Worm (Caenorhabditis elegans) whole organism, L4/young adult: Measurements from ENCODE around the gene srv-16.

Experiments
- W03F9.2 ChIP-seq: fragments of 150-350 bp; optimal IDR thresholded peaks from 2 replicates; lab custom pipeline; 2014; ENCODE audit warnings: missing biosample characterization, missing genetic modification characterization
- dao-5 ChIP-seq: sonication (generic microtip); optimal IDR thresholded peaks from 2 replicates; lab custom pipeline; 2016; ENCODE audit warnings: missing genotype, missing genetic modification characterization, moderate library complexity, missing compliant biosample characterization
- him-1 ChIP-seq: sonication (generic microtip); optimal IDR thresholded peaks from 2 replicates; lab custom pipeline; 2016; ENCODE audit warnings: missing genotype, missing genetic modification reagents, missing genetic modification characterization, missing compliant biosample characterization

Gene srv-16

DNA sequence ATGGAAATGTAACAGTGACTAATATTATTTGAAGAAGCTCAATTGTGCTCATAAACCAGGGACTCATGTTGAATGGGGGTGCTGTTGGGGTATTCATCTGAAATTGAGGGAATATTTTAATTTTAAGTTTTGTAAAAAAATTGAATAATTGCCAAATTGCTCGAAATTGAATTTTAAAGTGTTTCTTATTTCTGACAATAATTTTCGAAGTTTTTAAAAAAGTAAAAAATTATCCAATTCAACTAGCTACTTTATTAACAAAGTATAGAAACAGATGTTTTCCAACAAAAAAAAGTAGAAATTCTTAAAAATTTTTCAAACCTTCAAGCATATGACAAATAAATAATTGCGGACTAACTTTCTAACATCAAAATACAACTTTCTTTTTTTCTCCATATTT is 39.6 kb downstream of the srv-16 start, which contains the start of gene srv-14:
Gene srv-14 (minus strand): TSS at position 101 of the 400 bp plus-strand sequence.
- TF ChIP-seq him-1, result no peak
- no peak for TF ChIP-seq dao-5 (tag; lab: Kevin White, UChicago)
- no peak for TF ChIP-seq W03F9.2 (tag; lab: Kevin White, UChicago)

DNA sequence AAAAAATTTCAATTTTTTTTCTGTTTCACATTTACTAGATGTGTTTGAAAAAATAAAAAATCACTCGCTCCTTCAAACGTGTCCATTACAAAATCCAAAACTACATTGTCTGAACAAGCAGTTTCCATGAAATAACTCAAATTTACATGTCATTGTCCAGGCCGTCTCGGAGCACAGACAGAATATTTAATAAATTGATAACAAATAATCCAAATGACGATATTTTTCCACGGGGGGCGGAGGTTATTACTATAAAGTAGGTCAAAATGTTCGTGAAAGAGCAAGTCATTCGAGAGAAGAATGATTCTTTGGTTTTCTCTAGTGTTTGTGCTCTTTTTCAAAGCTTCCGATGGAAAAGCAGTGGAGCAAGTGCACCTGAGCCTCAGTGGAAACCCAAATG is 49.8 kb downstream of the srv-16 start, which contains the start of gene Y105C5B.3:
Gene Y105C5B.3 (plus strand): TSS at position 301 of the 400 bp plus-strand sequence.
- TF ChIP-seq him-1 (no peak), W03F9.2 (tag; lab: Kevin White, UChicago) (no peak), dao-5 (tag; lab: Kevin White, UChicago) (no peak)
